Worm (Caenorhabditis elegans): ENCODE results near the gene cat-4.
A peak's percentile ranks its signal among the peaks of the same experiment; 100 is the strongest.

ce11 chrV:10525902-10526301 lies 38.8 kb upstream of the cat-4 start, which contains the start of the genes C35A5.8 and hda-11:
- no peak for TF ChIP-seq fkh-10 (GFP tag; optimal IDR thresholded peaks at IDR 0.05)
- no peak for TF ChIP-seq ama-1 (optimal IDR thresholded peaks at IDR 0.05)
- no peak for TF ChIP-seq pha-4 (tag; optimal IDR thresholded peaks at IDR 0.05)
- peak; percentile 25 for TF ChIP-seq ttx-3 (tag; optimal IDR thresholded peaks at IDR 0.05)
- TF ChIP-seq hlh-13 (GFP tag; optimal IDR thresholded peaks at IDR 0.05), result no peak

All from whole organism, late embryonic.